Worm (Caenorhabditis elegans): ENCODE data around the gene pcf-11.
"Not testable (repeated sequence)": the region's sequence is repeated elsewhere in the genome, so short reads cannot be mapped to it uniquely, and the experiment has no call there.

DNA sequence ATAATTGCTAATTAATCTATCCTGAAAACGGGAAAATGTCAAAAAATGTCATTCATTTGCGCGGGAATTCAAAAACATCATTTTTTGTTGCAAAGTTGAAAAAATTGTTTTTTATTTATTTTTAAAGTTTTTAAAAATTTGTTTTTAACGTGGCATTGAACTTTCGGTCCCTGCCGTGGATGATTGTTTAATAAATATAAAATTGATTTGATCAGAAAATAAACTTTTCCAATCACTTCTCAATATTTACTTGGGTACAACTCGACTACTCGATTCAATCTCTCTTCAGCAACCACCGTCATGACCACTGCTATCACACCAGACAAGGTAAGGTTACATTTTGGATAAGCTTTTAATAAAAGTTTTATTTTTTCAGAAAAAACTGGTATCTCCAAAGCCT, 37.7 kb downstream of the pcf-11 start, which contains the start of gene C45G9.4:
- TF ChIP-seq him-1, W03F9.2, dao-5 (tag; optimal IDR thresholded peaks at IDR 0.05): not testable (repeated sequence)
